Fruit fly (Drosophila melanogaster) whole organism, embryonic: Measurements from ENCODE around the gene drpr.

Experiments
- Asciz ChIP-seq: fragments of 200-800 bp; sonication (Bioruptor generic); optimal IDR thresholded peaks from 2 replicates; lab custom pipeline; 2017; ENCODE audit warnings: missing biosample characterization, mild to moderate bottlenecking, missing genetic modification characterization, missing genetic modification reagents
- Awh ChIP-seq: fragments of 200-800 bp; sonication (Bioruptor generic); IDR thresholded peaks from 2 replicates; pipeline ENCODE4, ENCODE4 v1.3.6; 2022; ENCODE audit warnings: missing biosample characterization, missing genetic modification characterization
- Bdp1 ChIP-seq: fragments of 200-800 bp; sonication (Bioruptor generic); optimal IDR thresholded peaks from 3 replicates; lab custom pipeline; 2016; ENCODE audit warnings: missing biosample characterization, missing genetic modification characterization
- CG10209 ChIP-seq: fragments of 200-800 bp; sonication (Bioruptor generic); optimal IDR thresholded peaks from 3 replicates; lab custom pipeline; 2017; ENCODE audit warnings: missing biosample characterization, mild to moderate bottlenecking, missing genetic modification characterization, missing genetic modification reagents
- CG10321 ChIP-seq: fragments of 200-800 bp; sonication (Bioruptor generic); IDR thresholded peaks from 2 replicates; pipeline ENCODE4 v1.3.6; 2022; ENCODE audit warnings: missing biosample characterization, missing genetic modification characterization
- CG11247 ChIP-seq: fragments of 200-800 bp; sonication (Bioruptor generic); IDR thresholded peaks from 2 replicates; pipeline ENCODE4 v1.3.6; 2022; ENCODE audit warnings: missing biosample characterization, missing genetic modification characterization
- CG11504 ChIP-seq: fragments of 200-800 bp; sonication (Bioruptor generic); optimal IDR thresholded peaks from 3 replicates; lab custom pipeline; 2019; ENCODE audit warnings: missing biosample characterization, mild to moderate bottlenecking, missing genetic modification characterization, moderate library complexity
- CG15601 ChIP-seq: fragments of 200-800 bp; sonication (Bioruptor generic); optimal IDR thresholded peaks from 3 replicates; lab custom pipeline; 2019; ENCODE audit warnings: missing biosample characterization, mild to moderate bottlenecking, missing genetic modification characterization, moderate library complexity
- CG16779 ChIP-seq: fragments of 200-800 bp; sonication (Bioruptor generic); IDR thresholded peaks from 2 replicates; pipeline ENCODE4 v1.3.6; 2022; ENCODE audit warnings: missing biosample characterization, missing genetic modification characterization
- CG18599 ChIP-seq: fragments of 200-800 bp; sonication (Bioruptor generic); optimal IDR thresholded peaks from 3 replicates; lab custom pipeline; 2017; ENCODE audit warnings: missing biosample characterization, missing genetic modification characterization, mild to moderate bottlenecking, moderate library complexity, missing genetic modification reagents
- CG2129 ChIP-seq: fragments of 200-800 bp; sonication (Bioruptor generic); IDR thresholded peaks from 2 replicates; pipeline ENCODE4 v1.3.6; 2022; ENCODE audit warnings: missing biosample characterization, missing genetic modification characterization; ENCODE audit not compliant: partially characterized antibody
- CG32772 ChIP-seq: fragments of 200-800 bp; sonication (Bioruptor generic); IDR thresholded peaks from 2 replicates; pipeline ENCODE4 v1.3.6; 2022; ENCODE audit warnings: missing biosample characterization, missing genetic modification characterization
- CG6272 ChIP-seq: fragments of 200-800 bp; sonication (Bioruptor generic); IDR thresholded peaks from 2 replicates; pipeline ENCODE4 v1.3.6; 2022; ENCODE audit warnings: missing biosample characterization, missing genetic modification characterization
- CG6791 ChIP-seq: fragments of 200-800 bp; sonication (Bioruptor generic); IDR thresholded peaks from 3 replicates; pipeline ENCODE4 v1.3.6; 2022; ENCODE audit warnings: missing biosample characterization, missing genetic modification characterization; ENCODE audit not compliant: partially characterized antibody
- CG6813 ChIP-seq: fragments of 200-800 bp; sonication (Bioruptor generic); optimal IDR thresholded peaks from 2 replicates; lab custom pipeline; 2017; ENCODE audit warnings: missing biosample characterization, missing genetic modification characterization, mild to moderate bottlenecking, moderate library complexity, missing genetic modification reagents
- CG7556 ChIP-seq: fragments of 200-800 bp; sonication (Bioruptor generic); optimal IDR thresholded peaks from 2 replicates; lab custom pipeline; 2017; ENCODE audit warnings: missing biosample characterization, mild to moderate bottlenecking, missing genetic modification characterization
- CG8359 ChIP-seq: fragments of 200-800 bp; sonication (Bioruptor generic); optimal IDR thresholded peaks from 2 replicates; lab custom pipeline; 2017; ENCODE audit warnings: missing biosample characterization, mild to moderate bottlenecking, missing genetic modification characterization, borderline replicate concordance
- CG8765 ChIP-seq: fragments of 200-800 bp; sonication (Bioruptor generic); IDR thresholded peaks from 2 replicates; pipeline ENCODE4 v1.3.6; 2022; ENCODE audit warnings: missing biosample characterization, missing genetic modification characterization
- Dref ChIP-seq: fragments of 200-800 bp; sonication (Bioruptor generic); IDR thresholded peaks from 2 replicates; pipeline ENCODE4 v1.3.6; 2022; ENCODE audit warnings: missing biosample characterization, missing genetic modification characterization
- Drgx ChIP-seq: fragments of 200-800 bp; sonication (Bioruptor generic); IDR thresholded peaks from 2 replicates; pipeline ENCODE4 v1.3.6; 2022; ENCODE audit warnings: missing biosample characterization, missing genetic modification characterization
- Gug ChIP-seq: fragments of 200-800 bp; sonication (Bioruptor generic); IDR thresholded peaks from 4 replicates; pipeline ENCODE4 v1.3.6; 2022; ENCODE audit warnings: missing biosample characterization, missing genetic modification characterization
- HmgZ ChIP-seq: fragments of 200-800 bp; sonication (Bioruptor generic); optimal IDR thresholded peaks from 2 replicates; lab custom pipeline; 2018; ENCODE audit warnings: missing biosample characterization, mild to moderate bottlenecking, missing genetic modification characterization
- MBD-R2 ChIP-seq: fragments of 200-800 bp; sonication (Bioruptor generic); IDR thresholded peaks from 2 replicates; pipeline ENCODE4 v1.3.6; 2022; ENCODE audit warnings: missing biosample characterization, missing genetic modification characterization
- Max ChIP-seq: fragments of 200-800 bp; sonication (Bioruptor generic); optimal IDR thresholded peaks from 2 replicates; lab custom pipeline; 2016; ENCODE audit warnings: missing biosample characterization, mild to moderate bottlenecking, missing genetic modification characterization
- Meics ChIP-seq: fragments of 200-800 bp; sonication (Bioruptor generic); optimal IDR thresholded peaks from 2 replicates; lab custom pipeline; 2017; ENCODE audit warnings: missing biosample characterization, mild to moderate bottlenecking, missing genetic modification characterization
- Pdp1 ChIP-seq, 2 experiments: fragments of 200-800 bp; sonication (Bioruptor generic); optimal IDR thresholded peaks; 3 replicates each; lab custom pipeline; 2016; ENCODE audit warnings: missing biosample characterization in 2 of 2, missing genetic modification characterization in 2 of 2, mild to moderate bottlenecking in 1 of 2, moderate library complexity in 1 of 2
- Side ChIP-seq: fragments of 200-800 bp; sonication (Bioruptor generic); optimal IDR thresholded peaks from 2 replicates; lab custom pipeline; 2016; ENCODE audit warnings: missing biosample characterization, missing genetic modification characterization
- ase ChIP-seq: fragments of 200-800 bp; sonication (Bioruptor generic); IDR thresholded peaks from 3 replicates; pipeline ENCODE4 v1.3.6; 2022; ENCODE audit warnings: missing biosample characterization, missing genetic modification characterization
- caup ChIP-seq: fragments of 200-800 bp; sonication (Bioruptor generic); optimal IDR thresholded peaks from 3 replicates; lab custom pipeline; 2017; ENCODE audit warnings: missing biosample characterization, mild to moderate bottlenecking, missing genetic modification characterization, moderate library complexity; ENCODE audit not compliant: severe bottlenecking
- chinmo ChIP-seq: fragments of 200-800 bp; sonication (Bioruptor generic); IDR thresholded peaks from 4 replicates; pipeline ENCODE4 v1.3.6; 2022; ENCODE audit warnings: missing biosample characterization, missing genetic modification characterization; ENCODE audit not compliant: partially characterized antibody
- esg ChIP-seq: fragments of 200-800 bp; sonication (Bioruptor generic); conservative IDR thresholded peaks from 2 replicates; pipeline ENCODE4 v1.3.6; 2022; ENCODE audit warnings: missing biosample characterization, missing genetic modification characterization
- fd96Cb ChIP-seq: fragments of 200-800 bp; sonication (Bioruptor generic); optimal IDR thresholded peaks from 2 replicates; lab custom pipeline; 2018; ENCODE audit warnings: missing biosample characterization, mild to moderate bottlenecking, missing genetic modification characterization, moderate library complexity
- fu2 ChIP-seq: fragments of 200-800 bp; sonication (Bioruptor generic); optimal IDR thresholded peaks from 2 replicates; lab custom pipeline; 2016; ENCODE audit warnings: missing biosample characterization, missing genetic modification characterization
- luna ChIP-seq: fragments of 200-800 bp; sonication (Bioruptor generic); optimal IDR thresholded peaks from 2 replicates; lab custom pipeline; 2016; ENCODE audit warnings: missing biosample characterization, missing genetic modification characterization
- nom ChIP-seq: fragments of 200-800 bp; sonication (Bioruptor generic); optimal IDR thresholded peaks from 2 replicates; lab custom pipeline; 2017; ENCODE audit warnings: missing biosample characterization, missing genetic modification characterization, mild to moderate bottlenecking, moderate library complexity, missing genetic modification reagents
- org-1 ChIP-seq: fragments of 200-800 bp; sonication (Bioruptor generic); optimal IDR thresholded peaks from 2 replicates; lab custom pipeline; 2017; ENCODE audit warnings: missing biosample characterization, missing genetic modification characterization
- sc ChIP-seq, 3 experiments: fragments of >200 bp in 2 of 3; fragments of 200-800 bp in 1 of 3; sonication (Bioruptor generic) in 1 of 3; optimal IDR thresholded peaks; 2 replicates in 2 of 3; 3 replicates in 1 of 3; lab custom pipeline; 2017; ENCODE audit warnings: mild to moderate bottlenecking in 1 of 3, missing biosample characterization in 1 of 3, missing genetic modification characterization in 1 of 3, missing genetic modification reagents in 1 of 3
- schlank ChIP-seq: fragments of 200-800 bp; sonication (Bioruptor generic); optimal IDR thresholded peaks from 2 replicates; lab custom pipeline; 2018; ENCODE audit warnings: missing biosample characterization, mild to moderate bottlenecking, missing genetic modification characterization
- sqz ChIP-seq: fragments of 200-800 bp; sonication (Bioruptor generic); optimal IDR thresholded peaks from 3 replicates; lab custom pipeline; 2018; ENCODE audit warnings: missing biosample characterization, mild to moderate bottlenecking, missing genetic modification characterization
- tap ChIP-seq: fragments of 200-800 bp; optimal IDR thresholded peaks from 3 replicates; lab custom pipeline; 2019; ENCODE audit warnings: missing biosample characterization, mild to moderate bottlenecking, missing genetic modification characterization, moderate library complexity

The drpr gene

dm6 chr3L:1740129-1740975, 9.4 kb upstream of the drpr start (continued):
- no peak for TF ChIP-seq Max (GFP tag; lab: Kevin White, UChicago)
- peak; percentile 18 for TF ChIP-seq schlank (tag; lab: Kevin White, UChicago)
- peak; percentile 72 for TF ChIP-seq tap (tag; lab: Kevin White, UChicago)
- TF ChIP-seq fu2 (GFP tag; lab: Kevin White, UChicago): peak; percentile 38
- TF ChIP-seq org-1 (GFP tag; lab: Kevin White, UChicago): peak; percentile 31
- TF ChIP-seq CG32772: peak; percentile 65; the same call in 1 of the 2 replicates
- peak; percentile 62 for TF ChIP-seq CG10209 (GFP tag; lab: Kevin White, UChicago)
- peak; percentile 74 for TF ChIP-seq Awh (GFP tag; lab: Robert Waterston, UW)
- TF ChIP-seq CG11247 (GFP tag; lab: Robert Waterston, UW): peak; percentile 71
- no peak for TF ChIP-seq CG16779 (GFP tag; lab: Robert Waterston, UW)
- peak; percentile 62 for TF ChIP-seq Gug (GFP tag; lab: Robert Waterston, UW)
- TF ChIP-seq CG8359 (GFP tag; lab: Kevin White, UChicago): no peak
- no peak for TF ChIP-seq Dref (GFP tag; lab: Robert Waterston, UW)
- peak; percentile 25 for TF ChIP-seq Asciz
- no peak for TF ChIP-seq CG8765 (GFP tag; lab: Robert Waterston, UW)
- peak; percentile 34; the same call in 1 of the 2 replicates for TF ChIP-seq CG10321 (GFP tag; lab: Robert Waterston, UW)
- TF ChIP-seq CG11504 (tag; lab: Kevin White, UChicago): no peak
- no peak for TF ChIP-seq luna (GFP tag; lab: Kevin White, UChicago)
- TF ChIP-seq caup (GFP tag; lab: Kevin White, UChicago): peak; percentile 14
- TF ChIP-seq ase (GFP tag; lab: Robert Waterston, UW): peak; percentile 85; the same call in 2 of the 3 replicates
- no peak for TF ChIP-seq CG2129
- TF ChIP-seq Meics (GFP tag; lab: Kevin White, UChicago): peak; percentile 26
- no peak for TF ChIP-seq CG6813
- peak; percentile 23 for TF ChIP-seq Side
- no peak for TF ChIP-seq fd96Cb (tag; lab: Kevin White, UChicago)
- no peak for TF ChIP-seq CG15601 (tag; lab: Kevin White, UChicago)
- peak; percentile 69 for TF ChIP-seq CG6272 (GFP tag; lab: Robert Waterston, UW)

dm6 chr3L:1739522-1740128, 8.7 kb upstream of the drpr start:
- peak; percentile 5 for TF ChIP-seq nom
- TF ChIP-seq CG18599 (GFP tag; lab: Kevin White, UChicago): no peak
- TF ChIP-seq Gug (GFP tag; lab: Robert Waterston, UW): no peak
- 0 out of 4 replicates have a peak, but pooled peaks have one; percentile 25 for TF ChIP-seq chinmo (GFP tag; lab: Robert Waterston, UW)
- no peak for TF ChIP-seq HmgZ (tag; lab: Kevin White, UChicago)
- no peak for TF ChIP-seq Pdp1 (GFP tag; optimal IDR thresholded peaks at IDR 0.05; lab: Kevin White, UChicago)
- TF ChIP-seq Bdp1: no peak
- TF ChIP-seq CG7556 (GFP tag; lab: Kevin White, UChicago): no peak
- no peak for TF ChIP-seq CG6272 (GFP tag; lab: Robert Waterston, UW)
- no peak for TF ChIP-seq sqz (GFP tag; lab: Kevin White, UChicago)
- peak; percentile 12; the same call in 1 of the 2 replicates for TF ChIP-seq Drgx
- TF ChIP-seq sc (optimal IDR thresholded peaks at IDR 0.05; lab: Kevin White, UChicago): no peak
- TF ChIP-seq sc (GFP tag; optimal IDR thresholded peaks at IDR 0.05; lab: Kevin White, UChicago): no peak
- TF ChIP-seq CG6791: no peak
- TF ChIP-seq esg (GFP tag; lab: Robert Waterston, UW): no peak
- no peak for TF ChIP-seq MBD-R2
